Fruit fly (Drosophila melanogaster) whole organism, embryonic: ENCODE results near the gene nAChRalpha6.
A peak's percentile ranks its signal among the peaks of the same experiment; 100 is the strongest.

Experiments
- ATbp ChIP-seq: fragments of 200-800 bp; sonication (Bioruptor generic); optimal IDR thresholded peaks from 2 replicates; lab custom pipeline; 2017; ENCODE audit warnings: missing biosample characterization, mild to moderate bottlenecking, missing genetic modification characterization, missing genetic modification reagents
- Adf1 ChIP-seq: fragments of 200-800 bp; sonication (Bioruptor generic); IDR thresholded peaks from 2 replicates; pipeline ENCODE4 v1.3.6; 2022; ENCODE audit warnings: missing biosample characterization, missing genetic modification characterization
- Aef1 ChIP-seq: fragments of 200-800 bp; sonication (Bioruptor generic); IDR thresholded peaks from 3 replicates; pipeline ENCODE4 v1.3.6; 2022; ENCODE audit warnings: missing biosample characterization, missing genetic modification characterization
- BEAF-32 ChIP-seq: fragments of 200-800 bp; sonication (Bioruptor generic); optimal IDR thresholded peaks from 3 replicates; lab custom pipeline; 2017; ENCODE audit warnings: missing biosample characterization, missing genetic modification characterization, mild to moderate bottlenecking, moderate library complexity, missing genetic modification reagents
- CG11247 ChIP-seq: fragments of 200-800 bp; sonication (Bioruptor generic); IDR thresholded peaks from 2 replicates; pipeline ENCODE4 v1.3.6; 2022; ENCODE audit warnings: missing biosample characterization, missing genetic modification characterization
- CG11696 ChIP-seq: fragments of 200-800 bp; sonication (Bioruptor generic); IDR thresholded peaks from 2 replicates; pipeline ENCODE4 v1.3.6; 2022; ENCODE audit warnings: missing biosample characterization, missing genetic modification characterization
- CG12071 ChIP-seq: fragments of 200-800 bp; sonication (Bioruptor generic); optimal IDR thresholded peaks from 3 replicates; lab custom pipeline; 2018; ENCODE audit warnings: missing biosample characterization, mild to moderate bottlenecking, missing genetic modification characterization
- CG15269 ChIP-seq: fragments of 200-800 bp; sonication (Bioruptor generic); optimal IDR thresholded peaks from 2 replicates; lab custom pipeline; 2018; ENCODE audit warnings: missing biosample characterization, mild to moderate bottlenecking, missing genetic modification characterization, moderate library complexity
- CG15514 ChIP-seq: fragments of 200-800 bp; sonication (Bioruptor generic); optimal IDR thresholded peaks from 3 replicates; lab custom pipeline; 2017; ENCODE audit warnings: missing biosample characterization, missing genetic modification characterization, mild to moderate bottlenecking, moderate library complexity, missing genetic modification reagents
- CG16815 ChIP-seq: fragments of 200-800 bp; sonication (Bioruptor generic); optimal IDR thresholded peaks from 3 replicates; lab custom pipeline; 2017; ENCODE audit warnings: missing biosample characterization, mild to moderate bottlenecking, missing genetic modification characterization
- CG17186 ChIP-seq: fragments of 200-800 bp; sonication (Bioruptor generic); optimal IDR thresholded peaks from 3 replicates; lab custom pipeline; 2017; ENCODE audit warnings: missing biosample characterization, missing genetic modification reagents, missing genetic modification characterization
- CG17612 ChIP-seq: fragments of 200-800 bp; sonication (Bioruptor generic); IDR thresholded peaks from 2 replicates; pipeline ENCODE4 v1.3.6; 2022; ENCODE audit warnings: missing biosample characterization, missing genetic modification characterization
- CG17912 ChIP-seq: fragments of 200-800 bp; sonication (Bioruptor generic); optimal IDR thresholded peaks from 2 replicates; lab custom pipeline; 2018; ENCODE audit warnings: missing biosample characterization, mild to moderate bottlenecking, missing genetic modification characterization
- CG2116 ChIP-seq: fragments of 200-800 bp; sonication (Bioruptor generic); optimal IDR thresholded peaks from 3 replicates; lab custom pipeline; 2018; ENCODE audit warnings: missing biosample characterization, mild to moderate bottlenecking, missing genetic modification characterization
- CG2120 ChIP-seq: fragments of 200-800 bp; sonication (Bioruptor generic); optimal IDR thresholded peaks from 3 replicates; lab custom pipeline; 2016; ENCODE audit warnings: missing biosample characterization, missing genetic modification characterization
- CG30431 ChIP-seq: fragments of 200-800 bp; sonication (Bioruptor generic); optimal IDR thresholded peaks from 2 replicates; lab custom pipeline; 2017; ENCODE audit warnings: missing biosample characterization, missing genetic modification characterization
- CG3726 ChIP-seq: fragments of 200-800 bp; sonication (Bioruptor generic); IDR thresholded peaks from 3 replicates; pipeline ENCODE4, ENCODE4 v1.3.6; 2022; ENCODE audit warnings: missing biosample characterization, missing genetic modification characterization
- CG7357 ChIP-seq: fragments of 200-800 bp; sonication (Bioruptor generic); IDR thresholded peaks from 3 replicates; pipeline ENCODE4 v1.3.6; 2022; ENCODE audit warnings: missing biosample characterization, missing genetic modification characterization
- CG7928 ChIP-seq: fragments of 200-800 bp; sonication (Bioruptor generic); optimal IDR thresholded peaks from 2 replicates; lab custom pipeline; 2017; ENCODE audit warnings: missing biosample characterization, mild to moderate bottlenecking, missing genetic modification characterization
- CG7987 ChIP-seq: fragments of 200-800 bp; sonication (Bioruptor generic); optimal IDR thresholded peaks from 2 replicates; lab custom pipeline; 2018; ENCODE audit warnings: missing biosample characterization, mild to moderate bottlenecking, missing genetic modification characterization, moderate library complexity
- CG8478 ChIP-seq: fragments of >200 bp; optimal IDR thresholded peaks from 2 replicates; lab custom pipeline; 2018
- CG8924 ChIP-seq: fragments of 200-800 bp; optimal IDR thresholded peaks from 3 replicates; lab custom pipeline; 2019; ENCODE audit warnings: missing biosample characterization, mild to moderate bottlenecking, missing genetic modification characterization, moderate library complexity
- CG9797 ChIP-seq: fragments of 200-800 bp; sonication (Bioruptor generic); optimal IDR thresholded peaks from 3 replicates; lab custom pipeline; 2018; ENCODE audit warnings: missing biosample characterization, mild to moderate bottlenecking, missing genetic modification characterization
- Dad ChIP-seq: fragments of 200-800 bp; sonication (Bioruptor generic); optimal IDR thresholded peaks from 3 replicates; lab custom pipeline; 2016; ENCODE audit warnings: missing biosample characterization, missing genetic modification characterization
- Deaf1 ChIP-seq: fragments of 200-800 bp; optimal IDR thresholded peaks from 3 replicates; lab custom pipeline; 2019; ENCODE audit warnings: missing biosample characterization, mild to moderate bottlenecking, missing genetic modification characterization, moderate library complexity
- Dip2 ChIP-seq: fragments of 200-800 bp; sonication (Bioruptor generic); IDR thresholded peaks from 2 replicates; pipeline ENCODE4 v1.3.6; 2022; ENCODE audit warnings: missing biosample characterization, missing genetic modification characterization
- Drgx ChIP-seq: fragments of 200-800 bp; sonication (Bioruptor generic); IDR thresholded peaks from 2 replicates; pipeline ENCODE4 v1.3.6; 2022; ENCODE audit warnings: missing biosample characterization, missing genetic modification characterization
- HmgD ChIP-seq: fragments of 200-800 bp; sonication (Bioruptor generic); optimal IDR thresholded peaks from 3 replicates; lab custom pipeline; 2016; ENCODE audit warnings: missing biosample characterization, missing genetic modification characterization
- MESR4 ChIP-seq: fragments of 200-800 bp; sonication (Bioruptor generic); optimal IDR thresholded peaks from 2 replicates; lab custom pipeline; 2018; ENCODE audit warnings: missing biosample characterization, mild to moderate bottlenecking, missing genetic modification characterization, moderate library complexity
- Ptx1 ChIP-seq: fragments of 200-800 bp; sonication (Bioruptor generic); IDR thresholded peaks from 2 replicates; pipeline ENCODE4 v1.3.6; 2022; ENCODE audit warnings: missing biosample characterization, missing genetic modification characterization
- Scr ChIP-seq: fragments of 200-800 bp; sonication (Bioruptor generic); IDR thresholded peaks from 2 replicates; pipeline ENCODE4 v1.3.6; 2022; ENCODE audit warnings: missing biosample characterization, missing genetic modification characterization; ENCODE audit not compliant: partially characterized antibody
- Sry-δ ChIP-seq: fragments of 200-800 bp; sonication (Bioruptor generic); optimal IDR thresholded peaks from 2 replicates; lab custom pipeline; 2016; ENCODE audit warnings: missing biosample characterization, missing genetic modification characterization
- ab ChIP-seq: fragments of 200-800 bp; sonication (Bioruptor generic); optimal IDR thresholded peaks from 2 replicates; lab custom pipeline; 2016; ENCODE audit warnings: missing biosample characterization, missing genetic modification characterization
- al ChIP-seq: fragments of 200-800 bp; sonication (Bioruptor generic); IDR thresholded peaks from 2 replicates; pipeline ENCODE4 v1.3.6; 2022; ENCODE audit warnings: missing biosample characterization, missing genetic modification characterization
- aop ChIP-seq: fragments of 200-800 bp; sonication (Bioruptor generic); IDR thresholded peaks from 2 replicates; pipeline ENCODE4 v1.3.6; 2022; ENCODE audit warnings: missing biosample characterization, missing genetic modification characterization
- ara ChIP-seq: fragments of 200-800 bp; sonication (Bioruptor generic); IDR thresholded peaks from 2 replicates; pipeline ENCODE4 v1.3.6; 2022; ENCODE audit warnings: missing biosample characterization, missing genetic modification characterization
- bsh ChIP-seq, 2 experiments: fragments of 200-800 bp; sonication (Bioruptor generic); optimal IDR thresholded peaks; 2 replicates each; lab custom pipeline; 2017 to 2018; ENCODE audit warnings: mild to moderate bottlenecking in 2 of 2, missing biosample characterization in 2 of 2, missing genetic modification characterization in 2 of 2, moderate library complexity in 1 of 2
- corto ChIP-seq: fragments of 200-800 bp; sonication (Bioruptor generic); optimal IDR thresholded peaks from 2 replicates; lab custom pipeline; 2016; ENCODE audit warnings: missing biosample characterization, mild to moderate bottlenecking, missing genetic modification characterization, moderate library complexity
- croc ChIP-seq: fragments of 200-800 bp; sonication (Bioruptor generic); conservative IDR thresholded peaks from 3 replicates; pipeline ENCODE4 v1.3.6; 2022; ENCODE audit warnings: missing biosample characterization, missing genetic modification characterization
- fu2 ChIP-seq: fragments of 200-800 bp; sonication (Bioruptor generic); optimal IDR thresholded peaks from 2 replicates; lab custom pipeline; 2016; ENCODE audit warnings: missing biosample characterization, missing genetic modification characterization
- gce ChIP-seq: fragments of 200-800 bp; sonication (Bioruptor generic); IDR thresholded peaks from 3 replicates; pipeline ENCODE4 v1.3.6; 2022; ENCODE audit warnings: missing biosample characterization, missing genetic modification characterization
- gsb-n ChIP-seq: fragments of 200-800 bp; sonication (Bioruptor generic); optimal IDR thresholded peaks from 3 replicates; lab custom pipeline; 2018; ENCODE audit warnings: missing biosample characterization, mild to moderate bottlenecking, missing genetic modification characterization
- hkb ChIP-seq, 2 experiments: fragments of 200-800 bp in 1 of 2; fragments of >200 bp in 1 of 2; sonication (Bioruptor generic) in 1 of 2; IDR thresholded peaks in 1 of 2; optimal IDR thresholded peaks in 1 of 2; 2 replicates each; pipeline versions ENCODE4 v1.3.6 to Lab custom; 2017 to 2022; ENCODE audit warnings: missing biosample characterization in 1 of 2, missing genetic modification characterization in 1 of 2
- lab ChIP-seq: fragments of 200-800 bp; sonication (Bioruptor generic); optimal IDR thresholded peaks from 3 replicates; lab custom pipeline; 2017; ENCODE audit warnings: missing biosample characterization, missing genetic modification characterization, mild to moderate bottlenecking, moderate library complexity, missing genetic modification reagents
- nerfin-1 ChIP-seq: fragments of 200-800 bp; sonication (Bioruptor generic); optimal IDR thresholded peaks from 3 replicates; lab custom pipeline; 2019; ENCODE audit warnings: missing biosample characterization, mild to moderate bottlenecking, missing genetic modification characterization, moderate library complexity
- p53 ChIP-seq: fragments of 200-800 bp; sonication (Bioruptor generic); optimal IDR thresholded peaks from 2 replicates; lab custom pipeline; 2016; ENCODE audit warnings: missing biosample characterization, missing genetic modification characterization
- schlank ChIP-seq: fragments of 200-800 bp; sonication (Bioruptor generic); optimal IDR thresholded peaks from 2 replicates; lab custom pipeline; 2018; ENCODE audit warnings: missing biosample characterization, mild to moderate bottlenecking, missing genetic modification characterization
- slbo ChIP-seq: fragments of 200-800 bp; sonication (Bioruptor generic); IDR thresholded peaks from 2 replicates; pipeline ENCODE4 v1.3.6; 2022; ENCODE audit warnings: missing biosample characterization, missing genetic modification characterization
- tna ChIP-seq: fragments of 200-800 bp; sonication (Bioruptor generic); IDR thresholded peaks from 2 replicates; pipeline ENCODE4 v1.3.6; 2022; ENCODE audit warnings: missing biosample characterization, missing genetic modification characterization; ENCODE audit not compliant: partially characterized antibody
- wek ChIP-seq: fragments of 200-800 bp; sonication (Bioruptor generic); optimal IDR thresholded peaks from 3 replicates; lab custom pipeline; 2018; ENCODE audit warnings: missing biosample characterization, mild to moderate bottlenecking, missing genetic modification characterization, moderate library complexity
- yki ChIP-seq: fragments of >200 bp; optimal IDR thresholded peaks from 3 replicates; lab custom pipeline; 2018

The nAChRalpha6 gene

DNA sequence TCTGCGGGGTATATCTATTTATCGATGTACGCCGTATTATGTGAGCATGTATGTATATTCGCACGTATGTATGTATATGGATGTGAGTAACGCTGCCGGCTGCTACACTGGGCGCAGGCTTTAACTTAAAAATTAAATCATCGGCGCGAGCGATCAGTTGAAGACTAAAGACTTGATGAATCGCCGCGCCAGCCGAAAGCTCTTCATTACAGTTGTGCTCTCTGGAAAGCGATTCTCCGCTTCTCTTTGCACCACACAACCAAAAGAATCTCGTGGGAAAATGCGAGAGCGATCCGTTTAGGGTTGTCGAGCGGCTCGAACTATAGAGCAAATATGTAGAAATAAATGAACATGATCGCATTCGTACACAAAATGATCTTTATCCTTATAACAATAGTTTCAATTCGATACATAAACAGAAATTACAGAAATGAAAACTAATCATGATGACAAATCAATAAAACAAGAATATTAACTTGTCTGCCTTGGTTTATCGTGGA, 22.5 kb upstream of the nAChRalpha6 start, which contains the start of gene CG13124 (continued):
- no peak for TF ChIP-seq CG2116 (GFP tag; lab: Kevin White, UChicago)
- TF ChIP-seq ara: no peak
- no peak for TF ChIP-seq nerfin-1 (tag; lab: Kevin White, UChicago)
- peak; percentile 42; the same call in 1 of the 2 replicates for TF ChIP-seq Adf1 (GFP tag; lab: Robert Waterston, UW)
- TF ChIP-seq CG11696 (GFP tag; lab: Robert Waterston, UW): no peak
- no peak for TF ChIP-seq CG17912 (GFP tag; lab: Kevin White, UChicago)
- TF ChIP-seq HmgD (GFP tag; lab: Kevin White, UChicago): no peak
- peak; percentile 38 for TF ChIP-seq CG12071 (GFP tag; lab: Kevin White, UChicago)
- no peak for TF ChIP-seq CG9797
- no peak for TF ChIP-seq corto (GFP tag; lab: Kevin White, UChicago)
- no peak for TF ChIP-seq CG16815 (GFP tag; lab: Kevin White, UChicago)
- no peak for TF ChIP-seq fu2 (GFP tag; lab: Kevin White, UChicago)
- no peak for TF ChIP-seq gsb-n (tag; lab: Kevin White, UChicago)
- peak; percentile 34 for TF ChIP-seq Deaf1
- no peak for TF ChIP-seq hkb (optimal IDR thresholded peaks at IDR 0.05; lab: Kevin White, UChicago)
- peak; percentile 24 for TF ChIP-seq hkb (GFP tag; IDR thresholded peaks at IDR 0.05; lab: Robert Waterston, UW)
- TF ChIP-seq CG7987 (GFP tag; lab: Kevin White, UChicago): no peak
- TF ChIP-seq Drgx (GFP tag; lab: Robert Waterston, UW): peak; percentile 57
- no peak for TF ChIP-seq Aef1
- TF ChIP-seq Dad (GFP tag; lab: Kevin White, UChicago): no peak
- TF ChIP-seq CG30431 (GFP tag; lab: Kevin White, UChicago): no peak
- 0 out of 2 replicates have a peak, but pooled peaks have one; percentile 8 for TF ChIP-seq tna
- no peak for TF ChIP-seq ab
- no peak for TF ChIP-seq Sry-δ (GFP tag; lab: Kevin White, UChicago)
- peak; percentile 50 for TF ChIP-seq lab
- no peak for TF ChIP-seq CG17186 (GFP tag; lab: Kevin White, UChicago)
- no peak for TF ChIP-seq bsh (GFP tag; optimal IDR thresholded peaks at IDR 0.05; lab: Kevin White, UChicago)
- TF ChIP-seq CG15269: peak; percentile 44
- TF ChIP-seq p53 (GFP tag; lab: Kevin White, UChicago): no peak
- no peak for TF ChIP-seq Dip2 (GFP tag; lab: Robert Waterston, UW)
- no peak for TF ChIP-seq CG17612 (GFP tag; lab: Robert Waterston, UW)
- no peak for TF ChIP-seq CG11247 (GFP tag; lab: Robert Waterston, UW)
- no peak for TF ChIP-seq Ptx1 (GFP tag; lab: Robert Waterston, UW)
- no peak for TF ChIP-seq BEAF-32
- TF ChIP-seq ATbp (GFP tag; lab: Kevin White, UChicago): peak; percentile 16
- TF ChIP-seq croc (GFP tag; lab: Robert Waterston, UW): no peak
- no peak for TF ChIP-seq Scr
- peak; percentile 17 for TF ChIP-seq CG8924 (tag; lab: Kevin White, UChicago)
- TF ChIP-seq CG8478 (lab: Kevin White, UChicago): no peak
- TF ChIP-seq schlank: no peak
- no peak for TF ChIP-seq CG3726 (GFP tag; lab: Robert Waterston, UW)
- peak; percentile 43 for TF ChIP-seq CG15514 (GFP tag; lab: Kevin White, UChicago)
- peak; percentile 49; the same call in 1 of the 2 replicates for TF ChIP-seq slbo
- no peak for TF ChIP-seq aop (GFP tag; lab: Robert Waterston, UW)
- peak; percentile 5 for TF ChIP-seq MESR4 (GFP tag; lab: Kevin White, UChicago)
- TF ChIP-seq CG7928 (GFP tag; lab: Kevin White, UChicago): no peak
- TF ChIP-seq wek (GFP tag; lab: Kevin White, UChicago): peak; percentile 21
- no peak for TF ChIP-seq gce
- TF ChIP-seq CG2120 (GFP tag; lab: Kevin White, UChicago): peak; percentile 46
- no peak for TF ChIP-seq yki (lab: Kevin White, UChicago)
- TF ChIP-seq al: no peak
- no peak for TF ChIP-seq CG7357 (GFP tag; lab: Robert Waterston, UW)
